Worm (Caenorhabditis elegans) whole organism, young adult: Measurements from ENCODE around the gene lurp-2.

Experiments
- B0035.1 ChIP-seq: sonication (generic microtip); optimal IDR thresholded peaks from 2 replicates; lab custom pipeline; 2016; ENCODE audit warnings: missing genetic modification characterization, mild to moderate bottlenecking, missing compliant biosample characterization, missing genotype, missing genetic modification reagents
- B0336.3 ChIP-seq: fragments of 200-800 bp; sonication (Bioruptor generic); IDR thresholded peaks from 2 replicates; pipeline ENCODE4 v1.3.6; 2022; ENCODE audit warnings: missing genetic modification characterization, missing compliant biosample characterization
- C06A6.2 ChIP-seq: fragments of 200-800 bp; sonication (Bioruptor generic); conservative IDR thresholded peaks from 2 replicates; pipeline ENCODE4 v1.3.6; 2022; ENCODE audit warnings: missing genetic modification characterization, missing compliant biosample characterization
- C17E4.6 ChIP-seq: fragments of 200-800 bp; sonication (Bioruptor generic); IDR thresholded peaks from 2 replicates; pipeline ENCODE4 v1.3.6; 2022; ENCODE audit warnings: missing genetic modification reagents, missing genetic modification characterization, missing compliant biosample characterization
- F10E7.11 ChIP-seq: sonication (generic microtip); optimal IDR thresholded peaks from 2 replicates; lab custom pipeline; 2017; ENCODE audit warnings: mild to moderate bottlenecking, missing genetic modification characterization, moderate library complexity, missing compliant biosample characterization
- F33H1.4 ChIP-seq: fragments of 200-800 bp; sonication (Bioruptor generic); IDR thresholded peaks from 2 replicates; pipeline ENCODE4 v1.3.6; 2022; ENCODE audit warnings: missing genetic modification reagents, missing genetic modification characterization, missing compliant biosample characterization
- F49E8.2 ChIP-seq: sonication (generic microtip); optimal IDR thresholded peaks from 3 replicates; lab custom pipeline; 2017; ENCODE audit warnings: missing genetic modification characterization, mild to moderate bottlenecking, missing compliant biosample characterization, antibody characterized with exemption, moderate library complexity; ENCODE audit not compliant: insufficient read depth
- K11D2.4 ChIP-seq: fragments of 200-800 bp; sonication (Bioruptor generic); IDR thresholded peaks from 2 replicates; pipeline ENCODE4 v1.3.6; 2022; ENCODE audit warnings: missing genetic modification reagents, missing genetic modification characterization, missing compliant biosample characterization
- T07F8.4 ChIP-seq: sonication (generic microtip); optimal IDR thresholded peaks from 2 replicates; lab custom pipeline; 2016; ENCODE audit warnings: mild to moderate bottlenecking, missing genetic modification characterization, moderate library complexity, missing compliant biosample characterization
- T26A5.8 ChIP-seq: sonication (generic microtip); optimal IDR thresholded peaks from 2 replicates; lab custom pipeline; 2016; ENCODE audit warnings: missing genetic modification characterization, missing compliant biosample characterization
- Y53F4B.3 ChIP-seq: fragments of 200-800 bp; sonication (Bioruptor generic); IDR thresholded peaks from 2 replicates; pipeline ENCODE4 v1.3.6; 2022; ENCODE audit warnings: missing genetic modification reagents, missing genetic modification characterization, missing compliant biosample characterization
- Y53G8AR.9 ChIP-seq: fragments of 200-800 bp; sonication (Bioruptor generic); conservative IDR thresholded peaks from 2 replicates; pipeline ENCODE4 v1.3.6; 2022; ENCODE audit warnings: missing genetic modification reagents, missing genetic modification characterization, missing compliant biosample characterization
- Y67H2A.10 ChIP-seq: fragments of 200-800 bp; sonication (Bioruptor generic); conservative IDR thresholded peaks from 2 replicates; pipeline ENCODE4 v1.3.6; 2022; ENCODE audit warnings: missing genetic modification reagents, missing genetic modification characterization, missing compliant biosample characterization
- akir-1 ChIP-seq: fragments of 200-800 bp; sonication (Bioruptor generic); optimal IDR thresholded peaks from 2 replicates; lab custom pipeline; 2018; ENCODE audit warnings: mild to moderate bottlenecking, missing genetic modification characterization, moderate library complexity, missing compliant biosample characterization
- aptf-3 ChIP-seq: fragments of 200-800 bp; sonication (Bioruptor generic); IDR thresholded peaks from 2 replicates; pipeline ENCODE4 v1.3.6; 2022; ENCODE audit warnings: missing genetic modification characterization, missing compliant biosample characterization
- ccch-3 ChIP-seq: fragments of 200-800 bp; sonication (Bioruptor generic); optimal IDR thresholded peaks from 2 replicates; lab custom pipeline; 2018; ENCODE audit warnings: mild to moderate bottlenecking, missing genetic modification characterization, missing compliant biosample characterization
- cebp-2 ChIP-seq: fragments of 200-800 bp; sonication (Bioruptor generic); IDR thresholded peaks from 2 replicates; pipeline ENCODE4 v1.3.6; 2022; ENCODE audit warnings: missing genetic modification characterization, missing compliant biosample characterization
- ceh-27 ChIP-seq: fragments of 200-800 bp; sonication (Bioruptor generic); optimal IDR thresholded peaks from 2 replicates; lab custom pipeline; 2018; ENCODE audit warnings: mild to moderate bottlenecking, missing genetic modification characterization, moderate library complexity, missing compliant biosample characterization
- ceh-79 ChIP-seq: sonication (generic microtip); optimal IDR thresholded peaks from 2 replicates; lab custom pipeline; 2017; ENCODE audit warnings: mild to moderate bottlenecking, missing genetic modification characterization, missing compliant biosample characterization
- ceh-91 ChIP-seq: fragments of 200-800 bp; sonication (Bioruptor generic); IDR thresholded peaks from 2 replicates; pipeline ENCODE4 v1.3.6; 2022; ENCODE audit warnings: missing genetic modification reagents, missing genetic modification characterization, missing compliant biosample characterization
- dpl-1 ChIP-seq: fragments of 150-350 bp; optimal IDR thresholded peaks from 2 replicates; lab custom pipeline; 2014; ENCODE audit warnings: missing biosample characterization, missing genetic modification reagents, missing genetic modification characterization
- egl-44 ChIP-seq: fragments of 200-800 bp; sonication (Bioruptor generic); IDR thresholded peaks from 2 replicates; pipeline ENCODE4 v1.3.6; 2022; ENCODE audit warnings: missing genetic modification reagents, missing genetic modification characterization, missing compliant biosample characterization
- ets-4 ChIP-seq: fragments of 200-800 bp; sonication (Bioruptor generic); optimal IDR thresholded peaks from 2 replicates; lab custom pipeline; 2018; ENCODE audit warnings: mild to moderate bottlenecking, missing genetic modification characterization, missing compliant biosample characterization
- fkh-3 ChIP-seq: sonication (generic microtip); optimal IDR thresholded peaks from 2 replicates; lab custom pipeline; 2016; ENCODE audit warnings: mild to moderate bottlenecking, missing genetic modification characterization, missing compliant biosample characterization
- hmg-20 ChIP-seq: fragments of 200-800 bp; sonication (Bioruptor generic); IDR thresholded peaks from 2 replicates; pipeline ENCODE4 v1.3.6; 2022; ENCODE audit warnings: missing genetic modification reagents, missing genetic modification characterization, missing compliant biosample characterization
- hrde-1 ChIP-seq: sonication (generic microtip); optimal IDR thresholded peaks from 2 replicates; lab custom pipeline; 2016; ENCODE audit warnings: missing genetic modification characterization, mild to moderate bottlenecking, missing compliant biosample characterization, moderate library complexity, missing genotype, missing genetic modification reagents, borderline replicate concordance
- let-526 ChIP-seq: fragments of 200-800 bp; sonication (Bioruptor generic); IDR thresholded peaks from 2 replicates; pipeline ENCODE4 v1.3.6; 2022; ENCODE audit warnings: missing genetic modification reagents, missing genetic modification characterization, missing compliant biosample characterization
- lin-40 ChIP-seq: sonication (generic microtip); optimal IDR thresholded peaks from 2 replicates; lab custom pipeline; 2016; ENCODE audit warnings: missing genetic modification characterization, mild to moderate bottlenecking, missing compliant biosample characterization, missing genotype, missing genetic modification reagents
- lin-54 ChIP-seq: fragments of 200-800 bp; sonication (Bioruptor generic); optimal IDR thresholded peaks from 2 replicates; lab custom pipeline; 2018; ENCODE audit warnings: mild to moderate bottlenecking, missing genetic modification characterization, missing compliant biosample characterization
- lsl-1 ChIP-seq: fragments of 200-800 bp; sonication (Bioruptor generic); optimal IDR thresholded peaks from 2 replicates; lab custom pipeline; 2018; ENCODE audit warnings: mild to moderate bottlenecking, missing genetic modification characterization, moderate library complexity, missing compliant biosample characterization
- lsy-27 ChIP-seq: sonication (generic microtip); optimal IDR thresholded peaks from 2 replicates; lab custom pipeline; 2017; ENCODE audit warnings: missing genetic modification characterization, mild to moderate bottlenecking, missing compliant biosample characterization, antibody characterized with exemption, missing genotype, borderline replicate concordance; ENCODE audit not compliant: insufficient read depth
- madf-10 ChIP-seq: sonication (generic microtip); optimal IDR thresholded peaks from 2 replicates; lab custom pipeline; 2016; ENCODE audit warnings: mild to moderate bottlenecking, missing genetic modification characterization, missing compliant biosample characterization
- madf-3 ChIP-seq: fragments of 200-800 bp; sonication (Bioruptor generic); IDR thresholded peaks from 2 replicates; pipeline ENCODE4 v1.3.6; 2022; ENCODE audit warnings: missing genetic modification reagents, missing genetic modification characterization, missing compliant biosample characterization
- nfyb-1 ChIP-seq: fragments of 200-800 bp; sonication (Bioruptor generic); IDR thresholded peaks from 2 replicates; pipeline ENCODE4 v1.3.6; 2022; ENCODE audit warnings: missing genetic modification reagents, missing genetic modification characterization, missing compliant biosample characterization
- nhr-120 ChIP-seq: fragments of 200-800 bp; sonication (Bioruptor generic); IDR thresholded peaks from 2 replicates; pipeline ENCODE4 v1.3.6; 2022; ENCODE audit warnings: missing genetic modification characterization, missing compliant biosample characterization
- pbrm-1 ChIP-seq: fragments of 200-800 bp; sonication (Bioruptor generic); IDR thresholded peaks from 2 replicates; pipeline ENCODE4 v1.3.6; 2022; ENCODE audit warnings: missing genetic modification reagents, missing genetic modification characterization, missing compliant biosample characterization
- repo-1 ChIP-seq: sonication (generic microtip); optimal IDR thresholded peaks from 2 replicates; lab custom pipeline; 2017; ENCODE audit warnings: mild to moderate bottlenecking, missing genetic modification characterization, missing compliant biosample characterization
- snpc-4 ChIP-seq, 5 experiments: fragments of 150-350 bp in 1 of 5; sonication (generic microtip) in 4 of 5; optimal IDR thresholded peaks; 2 replicates each; lab custom pipeline; 2014 to 2018; ENCODE audit warnings: missing genetic modification characterization in 5 of 5, missing biosample characterization in 3 of 5, antibody characterized with exemption in 2 of 5, mild to moderate bottlenecking in 2 of 5, missing compliant biosample characterization in 2 of 5, missing genotype in 2 of 5, moderate library complexity in 2 of 5, missing genetic modification reagents in 1 of 5
- sptf-2 ChIP-seq: fragments of 200-800 bp; sonication (Bioruptor generic); optimal IDR thresholded peaks from 2 replicates; lab custom pipeline; 2018; ENCODE audit warnings: mild to moderate bottlenecking, missing genetic modification characterization, missing compliant biosample characterization
- tbp1 ChIP-seq: fragments of 200-800 bp; sonication (Bioruptor generic); optimal IDR thresholded peaks from 2 replicates; lab custom pipeline; 2018; ENCODE audit warnings: mild to moderate bottlenecking, missing genetic modification characterization, missing compliant biosample characterization
- xnd-1 ChIP-seq: sonication (generic microtip); optimal IDR thresholded peaks from 2 replicates; lab custom pipeline; 2016; ENCODE audit warnings: missing genotype, missing genetic modification reagents, missing genetic modification characterization, missing compliant biosample characterization
- zim-3 ChIP-seq: sonication (generic microtip); optimal IDR thresholded peaks from 2 replicates; lab custom pipeline; 2017; ENCODE audit warnings: mild to moderate bottlenecking, missing genetic modification characterization, moderate library complexity, missing compliant biosample characterization
- ztf-25 ChIP-seq: fragments of 200-800 bp; sonication (Bioruptor generic); IDR thresholded peaks from 2 replicates; pipeline ENCODE4 v1.3.6; 2022; ENCODE audit warnings: missing genetic modification reagents, missing genetic modification characterization, missing compliant biosample characterization

The lurp-2 gene

DNA sequence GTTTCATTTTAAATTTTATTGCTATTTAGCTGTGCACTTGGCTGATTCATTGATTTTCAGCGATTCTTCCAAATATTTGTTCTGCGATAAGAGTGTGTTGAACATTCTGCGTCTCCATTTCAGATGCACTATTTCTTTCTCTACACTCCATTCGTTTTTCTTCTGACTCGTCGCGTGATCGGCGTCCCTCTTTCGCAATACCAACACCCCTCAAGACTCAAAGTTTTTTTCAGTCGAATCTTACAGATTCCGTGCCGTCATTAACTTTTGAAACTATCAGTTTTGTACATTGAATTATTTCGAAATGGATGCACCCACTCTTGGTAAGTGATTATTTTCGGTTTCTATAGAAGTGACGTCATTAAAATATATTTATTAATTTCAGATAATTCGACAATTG lies 9.5 kb downstream of the lurp-2 start, which contains the start of gene frm-10 (continued):
- TF ChIP-seq pbrm-1 (GFP tag; lab: Robert Waterston, UW) (peak; percentile 58; the same call in 1 of the 2 replicates), ccch-3 (GFP tag; lab: Kevin White, UChicago) (no peak), C06A6.2 (GFP tag; lab: Robert Waterston, UW) (peak; percentile 51; the same call in 1 of the 2 replicates), B0336.3 (GFP tag; lab: Robert Waterston, UW) (peak; percentile 78; the same call in 1 of the 2 replicates), K11D2.4 (peak; percentile 34; the same call in 1 of the 2 replicates), ceh-27 (GFP tag; lab: Kevin White, UChicago) (peak; percentile 21), hrde-1 (tag; lab: Kevin White, UChicago) (no peak), nfyb-1 (GFP tag; lab: Robert Waterston, UW) (peak; percentile 74; the same call in 1 of the 2 replicates), lin-40 (tag; lab: Kevin White, UChicago) (peak; percentile 69), F33H1.4 (GFP tag; lab: Robert Waterston, UW) (no peak)

DNA sequence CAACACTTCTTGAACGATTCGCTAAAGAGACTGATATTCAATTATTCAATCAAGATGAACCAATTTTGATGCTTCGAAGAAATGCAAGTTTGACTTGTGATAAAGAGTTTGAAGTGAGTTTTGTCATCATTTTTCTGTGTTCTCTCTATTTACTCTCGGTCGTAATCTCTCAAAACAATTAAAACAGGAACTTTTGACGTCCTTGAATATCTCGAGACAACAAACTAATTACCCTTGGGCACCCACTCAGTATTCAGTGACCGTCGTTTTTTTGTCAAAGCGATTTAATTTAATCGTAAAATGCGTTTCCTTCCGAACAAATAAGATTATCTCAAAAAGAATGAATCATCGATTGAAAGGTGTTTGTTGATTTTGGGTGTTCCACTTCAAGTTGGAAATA lies 10.7 kb downstream of the lurp-2 start:
- TF ChIP-seq cebp-2 (GFP tag; lab: Robert Waterston, UW) (no peak), ceh-27 (GFP tag; lab: Kevin White, UChicago) (peak; percentile 4)

DNA sequence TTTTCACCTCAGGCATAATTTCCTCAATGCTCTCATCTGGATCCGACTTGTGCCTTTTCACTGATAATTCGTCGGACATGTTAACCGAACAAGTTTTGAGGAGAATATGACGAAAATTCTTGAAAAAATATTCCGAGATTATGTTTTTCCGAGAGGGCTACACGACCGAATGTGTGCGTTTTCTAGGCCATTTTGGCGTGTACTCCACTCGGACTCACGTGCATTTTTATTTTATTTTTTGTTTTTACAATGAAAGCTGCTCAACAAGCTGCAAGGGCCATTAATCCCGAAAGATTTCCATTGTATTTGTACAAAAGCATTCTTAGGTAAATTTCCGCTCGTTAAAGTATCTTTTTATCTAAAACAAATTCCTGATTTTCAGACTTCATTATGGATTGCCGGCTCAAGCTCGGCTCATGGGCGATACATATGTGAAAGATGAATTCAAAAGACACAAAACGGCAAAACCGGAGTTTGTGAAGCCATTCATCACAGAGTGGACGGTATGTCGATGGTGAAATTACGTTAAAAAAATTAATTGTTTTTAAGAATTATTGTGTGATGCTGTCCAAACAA lies 14.8 kb downstream of the lurp-2 start, which contains the start of the genes F25H9.6 and F25H9.7:
Gene F25H9.6, minus strand, starts transcription at position 172 of the 576 bp plus-strand sequence.
Gene F25H9.7, plus strand, starts transcription at position 187 of the 576 bp plus-strand sequence.
- TF ChIP-seq T07F8.4 (tag; lab: Kevin White, UChicago) (no peak), Y53F4B.3 (GFP tag; lab: Robert Waterston, UW) (no peak), T26A5.8 (tag; lab: Kevin White, UChicago) (no peak), snpc-4 (GFP tag; optimal IDR thresholded peaks at IDR 0.05; lab: Kevin White, UChicago) (no peak), snpc-4 (tag; optimal IDR thresholded peaks at IDR 0.05; lab: Kevin White, UChicago) (peak in 1 of 4 experiments; percentile 54), lin-54 (GFP tag; lab: Kevin White, UChicago) (peak; percentile 65), tbp1 (GFP tag; lab: Kevin White, UChicago) (peak; percentile 58), ztf-25 (no peak), cebp-2 (GFP tag; lab: Robert Waterston, UW) (no peak), ceh-79 (tag; lab: Kevin White, UChicago) (peak; percentile 49), lsy-27 (tag; lab: Kevin White, UChicago) (no peak), B0035.1 (tag; lab: Kevin White, UChicago) (peak; percentile 42), egl-44 (GFP tag; lab: Robert Waterston, UW) (peak; percentile 53; the same call in 1 of the 2 replicates), F49E8.2 (tag; lab: Kevin White, UChicago) (no peak), Y53G8AR.9 (GFP tag; lab: Robert Waterston, UW) (no peak), xnd-1 (tag; lab: Kevin White, UChicago) (peak; percentile 44), ceh-91 (GFP tag; lab: Robert Waterston, UW) (peak; percentile 51; the same call in 1 of the 2 replicates), nhr-120 (0 out of 2 replicates have a peak, but pooled peaks have one; percentile 58), F10E7.11 (peak; percentile 22), let-526 (GFP tag; lab: Robert Waterston, UW) (peak; percentile 77), akir-1 (peak; percentile 91), C17E4.6 (GFP tag; lab: Robert Waterston, UW) (peak; percentile 24; the same call in 1 of the 2 replicates), aptf-3 (GFP tag; lab: Robert Waterston, UW) (no peak), dpl-1 (GFP tag; lab: Kevin White, UChicago) (no peak), F33H1.4 (GFP tag; lab: Robert Waterston, UW) (peak; percentile 58), fkh-3 (tag; lab: Kevin White, UChicago) (no peak), madf-3 (no peak; the same call in 1 of the 2 replicates), repo-1 (tag; lab: Kevin White, UChicago) (peak; percentile 58), hmg-20 (GFP tag; lab: Robert Waterston, UW) (peak; percentile 82), zim-3 (tag; lab: Kevin White, UChicago) (peak; percentile 90), Y67H2A.10 (GFP tag; lab: Robert Waterston, UW) (0 out of 2 replicates have a peak, but pooled peaks have one; percentile 45), sptf-2 (no peak), madf-10 (peak; percentile 74), lsl-1 (GFP tag; lab: Kevin White, UChicago) (peak; percentile 52), ets-4 (no peak)
